Worm (Caenorhabditis elegans) whole organism, L3 larva: Measurements from ENCODE around the gene rap-3.

Experiments used
- aly-2 ChIP-seq: fragments of 150-350 bp; optimal IDR thresholded peaks from 2 replicates; lab custom pipeline; 2014; ENCODE audit warnings: missing biosample characterization, missing genetic modification characterization
- ceh-82 ChIP-seq: fragments of 150-350 bp; optimal IDR thresholded peaks from 2 replicates; lab custom pipeline; 2014; ENCODE audit warnings: missing biosample characterization, missing genetic modification characterization
- daf-12 ChIP-seq: fragments of 150-350 bp; optimal IDR thresholded peaks from 2 replicates; lab custom pipeline; 2014; ENCODE audit warnings: missing biosample characterization, missing genetic modification reagents, missing genetic modification characterization
- egl-27 ChIP-seq: sonication (generic microtip); optimal IDR thresholded peaks from 4 replicates; lab custom pipeline; 2017; ENCODE audit warnings: missing biosample characterization, missing genetic modification reagents, missing genetic modification characterization
- elt-1 ChIP-seq: fragments of 150-350 bp; optimal IDR thresholded peaks from 2 replicates; lab custom pipeline; 2014; ENCODE audit warnings: missing biosample characterization, missing genetic modification characterization
- elt-2 ChIP-seq: sonication (generic microtip); optimal IDR thresholded peaks from 2 replicates; lab custom pipeline; 2016; ENCODE audit warnings: missing genetic modification reagents, mild to moderate bottlenecking, missing genetic modification characterization, missing compliant biosample characterization
- jun-1 ChIP-seq: fragments of 150-350 bp; optimal IDR thresholded peaks from 2 replicates; lab custom pipeline; 2014; ENCODE audit warnings: missing biosample characterization, missing genetic modification reagents, missing genetic modification characterization
- nhr-237 ChIP-seq: fragments of 150-350 bp; optimal IDR thresholded peaks from 2 replicates; lab custom pipeline; 2014; ENCODE audit warnings: missing biosample characterization, missing genetic modification characterization
- nhr-77 ChIP-seq: fragments of 150-350 bp; optimal IDR thresholded peaks from 2 replicates; lab custom pipeline; 2014; ENCODE audit warnings: missing biosample characterization, missing genetic modification characterization
- unc-62 ChIP-seq: fragments of 150-350 bp; sonication (generic microtip); optimal IDR thresholded peaks from 4 replicates; lab custom pipeline; 2014; ENCODE audit warnings: missing biosample characterization, missing genetic modification reagents, missing genetic modification characterization

- no peak for TF ChIP-seq elt-2 (tag; lab: Kevin White, UChicago)
- no peak for TF ChIP-seq elt-1
- TF ChIP-seq ceh-82 = no peak
- TF ChIP-seq daf-12 (tag; lab: Kevin White, UChicago) = no peak
- TF ChIP-seq nhr-77 (tag; lab: Kevin White, UChicago) = no peak
- TF ChIP-seq nhr-237 (tag; lab: Kevin White, UChicago) = no peak
- no peak for TF ChIP-seq unc-62 (GFP tag; lab: Kevin White, UChicago)
- no peak for TF ChIP-seq aly-2 (tag; lab: Kevin White, UChicago)
- no peak for TF ChIP-seq egl-27 (tag; lab: Kevin White, UChicago)
- no peak for TF ChIP-seq jun-1 (tag; lab: Kevin White, UChicago)
Observed at ce11 chrIV:11212978-11213377, 35.9 kb downstream of the rap-3 start.
